Worm (Caenorhabditis elegans) whole organism, dauer: Measurements from ENCODE around the gene F42F12.3.
"Not testable (repeated sequence)": the region's sequence is repeated elsewhere in the genome, so short reads cannot be mapped to it uniquely, and the experiment has no call there.

Experiments used
- unc-62 ChIP-seq: sonication (generic microtip); optimal IDR thresholded peaks from 2 replicates; lab custom pipeline; 2017; ENCODE audit warnings: missing biosample characterization, missing genetic modification reagents, missing genetic modification characterization

Gene F42F12.3

DNA sequence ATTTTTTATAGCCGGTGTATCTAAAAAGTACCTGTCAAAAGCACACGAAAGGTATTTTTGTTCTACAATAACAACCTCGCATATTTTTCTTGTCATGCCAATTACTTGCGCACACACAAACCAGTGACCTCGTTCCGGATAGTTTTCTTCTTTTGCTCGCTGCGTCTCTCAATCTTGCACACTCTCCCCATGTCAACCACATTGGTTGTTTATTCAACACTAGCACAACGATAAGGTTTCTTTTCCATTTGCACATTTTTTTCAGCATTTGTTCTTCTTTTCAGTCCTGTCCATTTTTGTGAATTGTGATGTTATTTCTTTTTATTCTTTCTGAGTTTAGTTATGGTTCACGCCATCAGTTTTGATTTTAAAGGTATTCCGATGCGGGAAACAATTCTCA lies at the start of gene F42F12.3:
Gene F42F12.3 (plus strand): TSS at position 372 of the 400 bp plus-strand sequence.
- TF ChIP-seq unc-62: no peak

DNA sequence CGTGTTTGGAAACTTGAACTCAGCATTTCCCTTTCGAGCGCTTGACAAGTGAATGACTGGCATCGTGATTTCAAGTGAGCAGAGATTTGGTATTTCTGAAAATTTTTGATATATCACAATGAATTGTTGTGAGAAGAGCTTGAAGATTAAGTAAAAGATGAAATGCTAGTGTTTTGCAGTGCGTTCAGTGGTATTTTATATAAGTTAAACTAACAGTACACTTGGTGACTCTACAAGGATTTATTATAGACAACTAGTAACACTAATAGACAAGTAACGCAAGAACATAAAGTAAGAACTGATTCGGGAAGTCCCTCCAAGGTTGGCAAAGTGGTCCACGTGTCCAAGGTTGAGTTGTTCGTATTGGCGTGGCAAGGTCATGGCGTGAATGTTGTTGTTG lies 47.6 kb upstream of the F42F12.3 start, which contains the start of gene dot-1.3:
Gene dot-1.3 (minus strand): TSS at position 101 of the 400 bp plus-strand sequence.
- TF ChIP-seq unc-62: not testable (repeated sequence)

DNA sequence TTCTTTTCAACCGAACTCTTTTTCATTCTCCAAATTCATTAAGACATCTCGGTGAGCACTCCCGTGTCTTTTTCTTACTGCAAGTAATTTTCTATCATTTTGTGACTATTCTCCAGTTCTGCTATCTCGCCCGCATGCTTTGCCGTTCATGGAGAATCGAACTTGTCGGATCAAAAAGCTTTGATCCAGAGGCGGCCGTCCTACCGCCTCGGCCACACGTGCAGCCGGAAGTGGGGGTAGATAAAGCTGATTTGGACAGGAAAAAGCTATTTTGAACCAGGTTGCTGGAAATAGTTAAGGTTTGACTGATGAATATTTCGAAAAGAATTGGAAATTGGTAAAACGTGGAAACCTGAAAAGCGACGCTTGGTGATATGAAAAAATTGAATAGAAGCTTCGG lies 46.1 kb upstream of the F42F12.3 start:
- TF ChIP-seq unc-62: no peak

DNA sequence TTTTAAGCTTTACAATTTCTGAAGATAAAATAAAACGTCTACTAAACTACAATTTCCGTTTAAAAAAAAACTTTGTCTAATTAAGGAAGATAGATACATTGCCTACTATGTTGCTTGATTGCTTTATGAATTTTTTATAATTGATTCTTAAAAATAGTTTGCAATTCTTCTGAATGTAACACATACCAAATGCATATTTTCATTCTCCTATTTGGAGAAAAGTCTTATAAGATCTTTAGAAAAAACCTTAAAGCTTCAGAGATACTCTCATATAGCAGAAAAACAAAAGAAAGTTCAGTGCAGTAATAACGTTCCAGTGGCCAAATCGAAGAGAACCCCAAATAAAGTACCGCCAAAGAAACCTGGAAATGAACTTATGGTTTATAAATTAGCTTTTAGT lies 43.8 kb upstream of the F42F12.3 start, which contains the start of gene phf-32:
Gene phf-32 (plus strand): TSS at position 301 of the 400 bp plus-strand sequence.
- TF ChIP-seq unc-62: no peak

DNA sequence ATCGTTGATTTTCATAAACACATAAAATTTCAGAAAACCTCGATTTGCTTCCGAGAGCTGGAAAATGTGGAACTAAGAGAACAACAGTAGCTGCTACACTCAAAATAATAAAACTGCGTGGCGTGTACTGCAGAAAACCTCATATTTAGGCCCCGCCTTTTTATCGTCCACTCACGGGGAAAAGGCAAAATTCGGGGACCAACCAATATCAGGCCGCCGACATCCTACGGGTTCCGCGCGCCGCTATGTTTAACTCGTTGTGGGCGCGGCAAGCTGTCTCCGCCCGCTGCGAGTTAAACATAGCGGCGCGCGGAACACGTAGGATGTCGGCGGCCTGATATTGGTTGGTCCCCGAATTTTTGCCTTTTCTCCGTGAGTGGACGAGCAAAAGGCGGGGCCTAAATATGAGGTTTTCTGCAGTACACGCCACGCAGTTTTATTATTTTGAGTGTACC lies 42.3 kb upstream of the F42F12.3 start, which contains the start of gene F17A2.16:
Gene F17A2.16 (plus strand): TSS at position 405 of the 455 bp plus-strand sequence.
- TF ChIP-seq unc-62: not testable (repeated sequence)

DNA sequence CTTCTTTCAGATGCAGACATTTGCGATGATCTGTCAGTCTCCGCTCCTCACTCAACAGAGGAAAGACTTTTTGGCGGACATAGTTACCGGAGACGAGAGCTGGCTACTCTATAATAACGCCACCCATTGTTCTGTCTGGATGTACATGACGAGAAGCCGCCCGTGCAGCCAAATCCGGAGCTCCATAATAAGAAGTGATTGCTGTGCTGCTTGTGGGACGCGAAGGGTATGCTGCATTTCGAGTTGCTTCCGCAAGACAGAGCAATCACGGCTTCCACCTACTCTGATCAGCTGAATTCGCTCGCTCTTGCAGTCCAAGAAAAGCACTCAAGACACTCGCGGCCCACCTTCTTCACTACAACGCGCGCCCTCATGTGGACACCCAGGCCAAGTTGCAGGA lies 36.6 kb upstream of the F42F12.3 start:
- no peak for TF ChIP-seq unc-62

DNA sequence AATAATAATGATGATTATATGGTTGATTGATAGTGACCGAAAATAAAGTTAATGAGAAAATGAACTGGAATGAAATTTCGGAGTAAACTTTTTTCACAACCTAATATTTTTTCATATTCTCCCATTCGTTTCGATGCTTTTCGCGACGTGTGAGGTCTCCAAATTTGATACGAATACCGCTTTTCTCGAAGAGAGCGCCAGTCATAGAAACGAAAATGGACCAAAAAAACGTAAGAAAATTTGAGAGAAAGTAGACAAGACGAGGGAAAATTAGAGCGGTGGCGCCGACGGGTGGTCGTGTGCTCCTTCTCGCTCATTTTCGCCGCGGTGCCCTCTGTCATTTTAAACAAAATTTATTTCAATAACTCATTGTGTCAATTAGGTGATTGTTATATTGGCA lies 36.0 kb upstream of the F42F12.3 start:
- TF ChIP-seq unc-62: no peak

DNA sequence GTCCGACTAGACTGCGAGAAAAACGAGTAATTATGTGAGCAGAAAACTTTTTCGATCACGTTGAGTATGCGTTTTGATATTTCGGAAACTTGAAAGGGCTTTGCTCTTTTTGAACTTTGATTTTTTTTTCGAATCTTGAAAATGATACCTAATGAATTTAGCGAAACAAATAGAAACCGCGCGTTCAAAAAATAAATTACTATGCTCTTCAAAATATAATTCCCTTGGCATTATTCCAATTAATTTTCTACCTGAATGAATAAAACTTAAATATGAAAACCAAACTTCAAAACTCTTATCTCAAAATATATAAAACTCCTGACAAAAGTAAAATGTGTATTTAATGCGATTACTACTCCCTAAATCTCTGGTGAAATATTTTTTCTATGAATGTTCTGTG lies 35.1 kb upstream of the F42F12.3 start, which contains the start of gene xtr-2:
Gene xtr-2 (plus strand): TSS at position 301 of the 400 bp plus-strand sequence.
- TF ChIP-seq unc-62: no peak

DNA sequence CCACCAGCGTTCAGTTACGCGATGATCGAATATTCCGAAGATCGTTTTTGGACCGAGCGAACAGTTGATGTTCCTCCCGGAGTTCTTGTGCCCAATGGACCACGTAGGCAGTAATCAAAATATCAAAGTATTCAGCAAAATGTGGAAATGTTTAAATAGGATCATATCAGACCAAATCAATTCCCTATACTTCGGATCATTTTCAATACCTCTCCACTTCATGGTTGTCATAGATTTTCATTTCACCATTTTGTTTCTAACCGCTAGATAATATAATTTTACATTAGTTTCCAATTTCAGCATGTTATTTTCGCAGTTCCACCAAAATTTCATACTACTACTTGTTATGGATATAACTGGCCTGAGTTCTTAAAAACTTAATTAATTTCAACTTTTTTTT lies 32.8 kb upstream of the F42F12.3 start:
- no peak for TF ChIP-seq unc-62

DNA sequence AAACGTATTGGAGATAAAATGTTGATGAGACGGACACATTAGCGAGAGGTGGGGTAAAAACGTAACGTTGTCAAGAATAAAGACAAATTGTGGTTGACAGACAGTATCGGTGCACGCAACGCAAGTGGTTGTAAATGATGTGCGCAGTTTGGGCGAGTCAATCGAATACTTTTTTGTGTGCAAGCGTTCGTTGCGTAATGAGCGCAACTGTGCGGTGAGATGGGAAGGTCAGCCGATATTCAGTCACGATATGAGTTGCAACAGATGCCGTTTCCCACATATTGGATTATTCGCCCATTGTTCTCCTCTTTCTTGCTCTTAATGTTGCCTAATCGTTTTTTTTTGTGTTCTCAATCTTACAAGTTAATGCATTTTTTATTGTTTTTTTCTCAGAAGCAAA lies 29.6 kb upstream of the F42F12.3 start, which contains the start of gene ceh-40:
Gene ceh-40 (minus strand): TSS at position 41 of the 400 bp plus-strand sequence.
- TF ChIP-seq unc-62: no peak

DNA sequence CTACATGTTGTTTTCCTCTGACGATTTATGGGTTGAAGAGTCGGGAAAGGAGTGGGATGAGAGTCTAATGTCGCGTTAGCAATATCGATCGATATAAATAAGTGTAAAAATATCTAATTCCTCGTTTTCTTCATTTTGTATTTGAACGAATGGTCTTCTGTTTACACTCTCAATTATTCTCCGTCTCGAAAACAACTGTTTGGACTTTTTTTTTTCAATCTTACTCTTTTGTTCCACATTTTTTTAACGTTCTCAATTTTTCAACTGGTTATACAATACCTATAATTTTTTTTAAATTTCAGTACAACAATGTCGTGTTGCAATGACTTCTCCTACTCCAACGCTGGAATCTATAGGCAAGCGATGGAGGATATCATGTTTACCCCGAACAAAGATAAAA lies 29.0 kb upstream of the F42F12.3 start, which contains the start of gene F17A2.13:
Gene F17A2.13 (plus strand): TSS at position 301 of the 400 bp plus-strand sequence.
- TF ChIP-seq unc-62: no peak

DNA sequence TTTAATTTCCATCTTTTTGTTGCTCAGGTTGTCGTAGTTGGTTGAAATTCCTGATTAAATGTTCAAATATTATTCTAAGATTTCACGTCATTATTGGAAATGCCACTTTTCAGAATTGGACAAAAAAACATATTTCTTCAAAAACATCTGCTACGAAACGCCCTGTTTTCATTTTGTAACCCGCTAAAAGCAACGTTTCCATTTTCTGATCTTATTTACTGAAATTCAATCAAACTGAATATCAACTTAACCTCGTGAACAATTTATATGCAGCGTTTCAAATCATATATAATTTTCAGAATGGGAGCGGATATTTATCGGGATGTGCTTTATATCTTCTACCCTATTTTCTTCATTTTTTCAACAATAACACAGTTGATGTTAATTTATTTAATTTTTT lies 26.9 kb upstream of the F42F12.3 start, which contains the start of gene srd-40:
Gene srd-40 (plus strand): TSS at position 301 of the 400 bp plus-strand sequence.
- no peak for TF ChIP-seq unc-62

DNA sequence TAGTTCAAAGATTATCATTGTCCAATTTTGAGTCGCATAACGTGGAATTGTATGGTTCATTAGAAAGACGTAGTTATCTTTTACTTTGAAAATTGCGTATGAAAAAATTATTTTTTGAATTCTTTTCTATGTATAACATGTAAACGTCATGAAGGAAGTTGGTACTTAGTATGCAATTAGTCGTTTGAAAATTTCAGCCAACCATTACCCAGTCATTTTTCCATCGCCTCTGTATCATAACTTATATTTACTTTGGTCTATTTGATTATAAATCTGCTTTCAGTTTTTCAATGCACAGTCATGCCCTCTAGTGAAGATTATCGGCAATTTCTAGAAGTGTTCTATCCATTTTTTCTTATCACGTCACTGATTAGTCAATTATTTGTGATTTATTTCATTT lies 24.0 kb upstream of the F42F12.3 start, which contains the start of gene srd-41:
Gene srd-41 (plus strand): TSS at position 301 of the 400 bp plus-strand sequence.
- TF ChIP-seq unc-62: no peak

DNA sequence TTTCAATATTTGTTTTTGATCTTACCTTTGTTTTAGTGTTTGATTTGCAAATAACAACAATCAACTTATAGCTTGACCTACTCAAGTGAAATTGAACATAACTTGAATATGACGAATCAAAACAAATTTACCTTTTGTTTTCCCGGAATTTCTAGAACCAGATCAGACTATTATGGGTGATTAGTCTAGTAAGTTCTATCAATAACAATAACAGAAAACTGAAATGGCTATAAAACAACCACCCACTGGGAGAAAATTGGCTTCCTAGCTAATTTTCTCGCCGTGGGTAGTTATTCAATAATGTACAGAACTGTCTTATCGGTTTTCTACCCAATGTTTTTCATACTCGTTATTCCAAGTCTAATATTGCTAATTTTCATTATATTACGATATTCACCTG lies 21.7 kb upstream of the F42F12.3 start, which contains the start of gene srd-45:
Gene srd-45 (plus strand): TSS at position 301 of the 400 bp plus-strand sequence.
- TF ChIP-seq unc-62: no peak

DNA sequence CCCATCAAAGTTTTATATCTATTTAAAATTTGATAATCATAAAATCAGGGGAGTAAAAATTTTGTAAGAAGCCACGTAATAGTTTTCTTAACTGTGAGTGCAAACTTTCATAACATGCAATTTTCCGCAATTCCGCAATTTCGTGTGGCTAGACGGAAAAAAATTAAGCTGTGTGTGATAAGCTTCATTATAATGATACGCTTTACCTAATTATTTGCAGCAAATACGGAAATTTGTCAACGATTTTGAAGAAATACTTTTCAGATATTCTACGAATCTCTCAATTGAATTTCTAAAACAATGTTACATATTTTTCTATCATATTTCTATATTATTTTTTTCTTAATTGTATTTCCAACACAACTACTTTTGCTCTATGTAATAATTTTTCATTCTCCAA lies 18.6 kb upstream of the F42F12.3 start, which contains the start of gene srd-46:
Gene srd-46 (plus strand): TSS at position 301 of the 400 bp plus-strand sequence.
- TF ChIP-seq unc-62: no peak

DNA sequence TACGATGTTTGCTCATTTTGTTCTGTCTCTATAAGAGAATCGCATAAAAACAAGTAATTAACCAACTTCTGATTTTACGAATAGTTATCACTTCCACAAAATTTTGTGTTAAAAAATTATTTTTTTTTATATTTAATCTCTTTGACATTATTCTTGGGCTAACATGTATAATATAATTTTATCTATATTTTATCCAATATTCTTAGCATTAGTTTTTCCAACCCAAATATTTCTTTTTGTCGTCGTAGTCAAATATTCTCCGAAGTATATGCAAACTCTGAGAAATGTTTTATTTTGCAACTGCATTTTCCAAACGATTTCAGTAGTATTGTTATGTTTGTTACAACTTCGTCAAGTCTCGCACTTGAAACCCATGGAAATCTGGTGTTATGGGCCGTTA lies 16.9 kb upstream of the F42F12.3 start, which contains the start of gene srd-47:
Gene srd-47 (plus strand): TSS at position 164 of the 400 bp plus-strand sequence.
- no peak for TF ChIP-seq unc-62

DNA sequence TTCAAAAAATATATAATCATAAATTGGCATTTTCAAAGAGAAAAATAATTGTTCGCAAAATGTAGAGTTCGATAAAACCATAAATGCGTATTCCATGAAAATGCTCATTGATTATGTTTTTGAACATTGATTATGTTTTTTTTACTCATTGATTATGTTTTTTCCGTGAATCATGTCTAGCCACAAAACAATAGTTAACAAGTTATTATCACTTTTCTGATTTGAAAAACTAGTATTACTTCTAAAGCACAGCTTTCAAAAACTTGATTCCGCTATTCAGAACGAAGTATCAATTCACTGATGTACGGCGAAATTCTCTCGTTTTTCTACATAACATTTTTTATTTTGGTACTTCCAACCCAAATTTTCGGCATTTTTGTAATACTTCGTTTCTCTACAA lies 14.6 kb upstream of the F42F12.3 start, which contains the start of gene srd-48:
Gene srd-48 (plus strand): TSS at position 301 of the 400 bp plus-strand sequence.
- TF ChIP-seq unc-62: no peak
